Worm (Caenorhabditis elegans) whole organism, L4/young adult: ENCODE measurements around the gene sdz-4.

ENCODE experiments used
- dao-5 ChIP-seq: sonication (generic microtip); optimal IDR thresholded peaks from 2 replicates; lab custom pipeline; 2016; ENCODE audit warnings: missing genotype, missing genetic modification characterization, moderate library complexity, missing compliant biosample characterization
- him-1 ChIP-seq: sonication (generic microtip); optimal IDR thresholded peaks from 2 replicates; lab custom pipeline; 2016; ENCODE audit warnings: missing genotype, missing genetic modification reagents, missing genetic modification characterization, missing compliant biosample characterization

DNA sequence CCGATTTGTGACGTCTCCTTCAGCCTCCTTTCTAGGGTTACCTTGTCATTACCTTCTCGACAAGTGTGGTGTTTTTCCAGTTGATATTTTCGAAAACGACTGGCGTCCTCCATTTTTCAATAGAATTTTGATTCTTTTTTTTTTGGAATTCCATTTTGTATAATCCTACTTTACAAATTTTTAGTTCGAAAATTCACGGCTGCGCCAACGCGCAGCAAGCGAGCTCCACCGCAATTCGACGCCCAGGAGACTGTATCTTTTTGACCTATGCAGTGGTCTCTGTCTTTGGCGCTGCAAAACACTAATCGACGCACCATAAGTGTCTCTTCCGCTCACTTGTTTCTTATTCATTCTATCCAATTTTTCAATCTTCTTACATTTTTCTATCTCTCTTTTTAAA, 32.6 kb downstream of the sdz-4 start, which contains the start of gene fbxc-42:
- TF ChIP-seq him-1 (tag; lab: Kevin White, UChicago) (no peak), dao-5 (no peak)
